Fruit fly (Drosophila melanogaster) whole organism, embryonic: ENCODE measurements around the gene Nulp1.
A peak's percentile ranks its signal among the peaks of the same experiment; 100 is the strongest.

ENCODE experiments used
- CG10209 ChIP-seq: fragments of 200-800 bp; sonication (Bioruptor generic); optimal IDR thresholded peaks from 3 replicates; lab custom pipeline; 2017; ENCODE audit warnings: missing biosample characterization, mild to moderate bottlenecking, missing genetic modification characterization, missing genetic modification reagents
- CG10565 ChIP-seq: fragments of 200-800 bp; sonication (Bioruptor generic); optimal IDR thresholded peaks from 3 replicates; lab custom pipeline; 2016; ENCODE audit warnings: missing biosample characterization, mild to moderate bottlenecking, missing genetic modification characterization
- CG10959 ChIP-seq: fragments of 200-800 bp; sonication (Bioruptor generic); IDR thresholded peaks from 2 replicates; pipeline ENCODE4 v1.3.6; 2022; ENCODE audit warnings: missing biosample characterization, missing genetic modification characterization
- CG15073 ChIP-seq: fragments of 200-800 bp; sonication (Bioruptor generic); optimal IDR thresholded peaks from 2 replicates; lab custom pipeline; 2016; ENCODE audit warnings: missing biosample characterization, missing genetic modification characterization
- CG15514 ChIP-seq: fragments of 200-800 bp; sonication (Bioruptor generic); optimal IDR thresholded peaks from 3 replicates; lab custom pipeline; 2017; ENCODE audit warnings: missing biosample characterization, missing genetic modification characterization, mild to moderate bottlenecking, moderate library complexity, missing genetic modification reagents
- CG1602 ChIP-seq: fragments of 200-800 bp; sonication (Bioruptor generic); optimal IDR thresholded peaks from 3 replicates; lab custom pipeline; 2016; ENCODE audit warnings: missing biosample characterization, missing genetic modification characterization
- CG2116 ChIP-seq: fragments of 200-800 bp; sonication (Bioruptor generic); optimal IDR thresholded peaks from 3 replicates; lab custom pipeline; 2018; ENCODE audit warnings: missing biosample characterization, mild to moderate bottlenecking, missing genetic modification characterization
- CG2875 ChIP-seq: fragments of 200-800 bp; sonication (Bioruptor generic); optimal IDR thresholded peaks from 2 replicates; lab custom pipeline; 2017; ENCODE audit warnings: missing biosample characterization, mild to moderate bottlenecking, missing genetic modification characterization, missing genetic modification reagents
- CG31365 ChIP-seq: fragments of 200-800 bp; sonication (Bioruptor generic); optimal IDR thresholded peaks from 2 replicates; lab custom pipeline; 2018; ENCODE audit warnings: missing biosample characterization, mild to moderate bottlenecking, missing genetic modification characterization
- CG34422 ChIP-seq: fragments of 200-800 bp; sonication (Bioruptor generic); IDR thresholded peaks from 3 replicates; pipeline ENCODE4 v1.3.6; 2022; ENCODE audit warnings: missing biosample characterization, missing genetic modification characterization
- CG3847 ChIP-seq: fragments of 200-800 bp; sonication (Bioruptor generic); IDR thresholded peaks from 2 replicates; pipeline ENCODE4 v1.3.6; 2022; ENCODE audit warnings: missing biosample characterization, missing genetic modification characterization
- CG5180 ChIP-seq: fragments of 200-800 bp; sonication (Bioruptor generic); optimal IDR thresholded peaks from 3 replicates; lab custom pipeline; 2017; ENCODE audit warnings: missing biosample characterization, missing genetic modification characterization, mild to moderate bottlenecking, moderate library complexity, missing genetic modification reagents
- CG6689 ChIP-seq: fragments of 200-800 bp; sonication (Bioruptor generic); IDR thresholded peaks from 2 replicates; pipeline ENCODE4 v1.3.6; 2022; ENCODE audit warnings: missing biosample characterization, missing genetic modification characterization
- CG7786 ChIP-seq: fragments of 200-800 bp; sonication (Bioruptor generic); optimal IDR thresholded peaks from 2 replicates; lab custom pipeline; 2016; ENCODE audit warnings: missing biosample characterization, missing genetic modification characterization
- CG7839 ChIP-seq: fragments of 200-800 bp; sonication (Bioruptor generic); optimal IDR thresholded peaks from 3 replicates; lab custom pipeline; 2018; ENCODE audit warnings: missing biosample characterization, mild to moderate bottlenecking, missing genetic modification characterization, moderate library complexity
- CrebB ChIP-seq: fragments of 200-800 bp; sonication (Bioruptor generic); optimal IDR thresholded peaks from 3 replicates; lab custom pipeline; 2018; ENCODE audit warnings: missing biosample characterization, mild to moderate bottlenecking, missing genetic modification characterization
- D ChIP-seq, 2 experiments: fragments of 200-800 bp in 1 of 2; fragments of >200 bp in 1 of 2; sonication (Bioruptor generic) in 1 of 2; optimal IDR thresholded peaks; 2 replicates in 1 of 2; 3 replicates in 1 of 2; lab custom pipeline; 2017; ENCODE audit warnings: mild to moderate bottlenecking in 1 of 2, missing biosample characterization in 1 of 2, missing genetic modification characterization in 1 of 2, missing genetic modification reagents in 1 of 2
- Elba2 ChIP-seq: fragments of 200-800 bp; sonication (Bioruptor generic); optimal IDR thresholded peaks from 3 replicates; lab custom pipeline; 2016; ENCODE audit warnings: missing biosample characterization, missing genetic modification characterization
- H15 ChIP-seq: fragments of 200-800 bp; sonication (Bioruptor generic); IDR thresholded peaks from 3 replicates; pipeline ENCODE4 v1.3.6; 2022; ENCODE audit warnings: missing biosample characterization, missing genetic modification characterization
- HLH54F ChIP-seq: fragments of 200-800 bp; sonication (Bioruptor generic); optimal IDR thresholded peaks from 3 replicates; lab custom pipeline; 2016; ENCODE audit warnings: missing biosample characterization, missing genetic modification characterization
- Mad ChIP-seq: fragments of 200-800 bp; sonication (Bioruptor generic); optimal IDR thresholded peaks from 2 replicates; lab custom pipeline; 2016; ENCODE audit warnings: missing biosample characterization, missing genetic modification characterization
- Meics ChIP-seq: fragments of 200-800 bp; sonication (Bioruptor generic); optimal IDR thresholded peaks from 2 replicates; lab custom pipeline; 2017; ENCODE audit warnings: missing biosample characterization, mild to moderate bottlenecking, missing genetic modification characterization
- Neu2 ChIP-seq: fragments of 200-800 bp; sonication (Bioruptor generic); optimal IDR thresholded peaks from 3 replicates; lab custom pipeline; 2016; ENCODE audit warnings: missing biosample characterization, missing genetic modification characterization, borderline replicate concordance
- Nf-YB ChIP-seq: fragments of 200-800 bp; sonication (Bioruptor generic); optimal IDR thresholded peaks from 3 replicates; lab custom pipeline; 2019; ENCODE audit warnings: missing biosample characterization, mild to moderate bottlenecking, missing genetic modification characterization, moderate library complexity
- TFAM ChIP-seq: fragments of 200-800 bp; sonication (Bioruptor generic); optimal IDR thresholded peaks from 2 replicates; lab custom pipeline; 2017; ENCODE audit warnings: missing biosample characterization, missing genetic modification characterization, inconsistent platforms
- Xbp1 ChIP-seq: fragments of 200-800 bp; sonication (Bioruptor generic); optimal IDR thresholded peaks from 3 replicates; lab custom pipeline; 2016; ENCODE audit warnings: missing biosample characterization, mild to moderate bottlenecking, missing genetic modification characterization
- YL-1 ChIP-seq: fragments of 200-800 bp; sonication (Bioruptor generic); optimal IDR thresholded peaks from 3 replicates; lab custom pipeline; 2017; ENCODE audit warnings: missing biosample characterization, mild to moderate bottlenecking, missing genetic modification characterization
- bbx ChIP-seq: fragments of 200-800 bp; sonication (Bioruptor generic); IDR thresholded peaks from 2 replicates; pipeline ENCODE4 v1.3.6; 2022; ENCODE audit warnings: missing biosample characterization, missing genetic modification characterization; ENCODE audit not compliant: partially characterized antibody
- chinmo ChIP-seq: fragments of 200-800 bp; sonication (Bioruptor generic); IDR thresholded peaks from 4 replicates; pipeline ENCODE4 v1.3.6; 2022; ENCODE audit warnings: missing biosample characterization, missing genetic modification characterization; ENCODE audit not compliant: partially characterized antibody
- dati ChIP-seq: fragments of 200-800 bp; sonication (Bioruptor generic); IDR thresholded peaks from 2 replicates; pipeline ENCODE4 v1.3.6; 2022; ENCODE audit warnings: missing biosample characterization, missing genetic modification characterization
- dimm ChIP-seq: fragments of 200-800 bp; sonication (Bioruptor generic); IDR thresholded peaks from 2 replicates; pipeline ENCODE4 v1.3.6; 2022; ENCODE audit warnings: missing biosample characterization, missing genetic modification characterization
- dm ChIP-seq: fragments of 200-800 bp; sonication (Bioruptor generic); optimal IDR thresholded peaks from 3 replicates; lab custom pipeline; 2016; ENCODE audit warnings: missing biosample characterization, missing genetic modification characterization
- ems ChIP-seq: fragments of 200-800 bp; sonication (Bioruptor generic); optimal IDR thresholded peaks from 3 replicates; lab custom pipeline; 2016; ENCODE audit warnings: missing biosample characterization, missing genetic modification characterization
- esg ChIP-seq: fragments of 200-800 bp; sonication (Bioruptor generic); conservative IDR thresholded peaks from 2 replicates; pipeline ENCODE4 v1.3.6; 2022; ENCODE audit warnings: missing biosample characterization, missing genetic modification characterization
- fru ChIP-seq: fragments of >200 bp; optimal IDR thresholded peaks from 2 replicates; lab custom pipeline; 2017
- ftz-f1 ChIP-seq: fragments of 200-800 bp; sonication (Bioruptor generic); optimal IDR thresholded peaks from 2 replicates; lab custom pipeline; 2016; ENCODE audit warnings: missing biosample characterization, missing genetic modification characterization
- gcm2 ChIP-seq: fragments of 200-800 bp; sonication (Bioruptor generic); optimal IDR thresholded peaks from 2 replicates; lab custom pipeline; 2016; ENCODE audit warnings: missing biosample characterization, missing genetic modification characterization
- hkb ChIP-seq, 2 experiments: fragments of 200-800 bp in 1 of 2; fragments of >200 bp in 1 of 2; sonication (Bioruptor generic) in 1 of 2; IDR thresholded peaks in 1 of 2; optimal IDR thresholded peaks in 1 of 2; 2 replicates each; pipeline versions ENCODE4 v1.3.6 to Lab custom; 2017 to 2022; ENCODE audit warnings: missing biosample characterization in 1 of 2, missing genetic modification characterization in 1 of 2
- ind ChIP-seq: fragments of 200-800 bp; sonication (Bioruptor generic); optimal IDR thresholded peaks from 3 replicates; lab custom pipeline; 2016; ENCODE audit warnings: missing biosample characterization, missing genetic modification characterization
- lov ChIP-seq, 2 experiments: fragments of 200-800 bp in 1 of 2; fragments of >200 bp in 1 of 2; sonication (Bioruptor generic) in 1 of 2; IDR thresholded peaks in 1 of 2; optimal IDR thresholded peaks in 1 of 2; 2 replicates in 1 of 2; 3 replicates in 1 of 2; pipeline versions ENCODE4 v1.3.6 to Lab custom; 2017 to 2022; ENCODE audit warnings: missing biosample characterization in 1 of 2, missing genetic modification characterization in 1 of 2
- mirr ChIP-seq: fragments of 200-800 bp; sonication (Bioruptor generic); optimal IDR thresholded peaks from 3 replicates; lab custom pipeline; 2018; ENCODE audit warnings: missing biosample characterization, mild to moderate bottlenecking, missing genetic modification characterization
- rib ChIP-seq: fragments of 200-800 bp; sonication (Bioruptor generic); IDR thresholded peaks from 2 replicates; pipeline ENCODE4 v1.3.6; 2022; ENCODE audit warnings: missing biosample characterization, missing genetic modification characterization
- run ChIP-seq: fragments of 200-800 bp; sonication (Bioruptor generic); optimal IDR thresholded peaks from 3 replicates; lab custom pipeline; 2018; ENCODE audit warnings: missing biosample characterization, mild to moderate bottlenecking, missing genetic modification characterization
- scrt ChIP-seq: fragments of 200-800 bp; sonication (Bioruptor generic); optimal IDR thresholded peaks from 2 replicates; lab custom pipeline; 2018; ENCODE audit warnings: missing biosample characterization, mild to moderate bottlenecking, missing genetic modification characterization, moderate library complexity
- sd ChIP-seq: fragments of 200-800 bp; sonication (Bioruptor generic); optimal IDR thresholded peaks from 3 replicates; lab custom pipeline; 2018; ENCODE audit warnings: missing biosample characterization, mild to moderate bottlenecking, missing genetic modification characterization, moderate library complexity
- sim ChIP-seq: fragments of 200-800 bp; sonication (Bioruptor generic); IDR thresholded peaks from 2 replicates; pipeline ENCODE4 v1.3.6; 2022; ENCODE audit warnings: missing biosample characterization, missing genetic modification characterization
- stwl ChIP-seq: fragments of 200-800 bp; sonication (Bioruptor generic); optimal IDR thresholded peaks from 3 replicates; lab custom pipeline; 2018; ENCODE audit warnings: missing biosample characterization, mild to moderate bottlenecking, missing genetic modification characterization, moderate library complexity
- vvl ChIP-seq: fragments of 200-800 bp; sonication (Bioruptor generic); IDR thresholded peaks from 2 replicates; pipeline ENCODE4 v1.3.6; 2022; ENCODE audit warnings: missing biosample characterization, missing genetic modification characterization
- zfh1 ChIP-seq: fragments of 200-800 bp; sonication (Bioruptor generic); IDR thresholded peaks from 3 replicates; pipeline ENCODE4 v1.3.6; 2022; ENCODE audit warnings: missing biosample characterization, missing genetic modification characterization
- zfh2 ChIP-seq: fragments of 200-800 bp; sonication (Bioruptor generic); optimal IDR thresholded peaks from 2 replicates; lab custom pipeline; 2016; ENCODE audit warnings: missing biosample characterization, missing genetic modification characterization

Nulp1 gene

DNA sequence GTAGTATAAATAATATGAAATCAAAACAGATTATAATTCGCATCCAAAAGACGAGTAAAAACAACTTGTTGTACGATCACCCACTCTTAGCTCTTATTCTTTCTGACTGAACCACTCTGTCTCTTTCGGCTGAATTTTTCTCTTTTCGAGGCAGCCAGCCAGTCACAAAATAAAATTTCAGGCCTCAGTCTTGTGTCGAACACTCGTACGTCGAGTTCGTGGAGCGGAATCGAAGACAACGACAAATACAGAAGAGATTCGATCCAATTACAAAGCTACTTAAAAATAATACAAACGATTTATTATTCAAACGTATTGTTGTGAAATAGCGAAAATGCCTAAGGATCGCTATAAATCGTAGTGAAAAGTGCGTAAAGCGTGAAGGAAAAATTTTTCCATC lies 33.0 kb upstream of the Nulp1 start (continued):
- TF ChIP-seq CG7786 (no peak), zfh2 (no peak), ind (no peak), CrebB (tag; lab: Kevin White, UChicago) (peak; percentile 15), CG15073 (no peak), fru (lab: Kevin White, UChicago) (no peak), HLH54F (GFP tag; lab: Kevin White, UChicago) (no peak), Xbp1 (GFP tag; lab: Kevin White, UChicago) (no peak), CG7839 (tag; lab: Kevin White, UChicago) (no peak), CG10565 (GFP tag; lab: Kevin White, UChicago) (no peak), CG6689 (GFP tag; lab: Robert Waterston, UW) (no peak), Mad (GFP tag; lab: Kevin White, UChicago) (peak; percentile 4), rib (GFP tag; lab: Robert Waterston, UW) (0 out of 2 replicates have a peak, but pooled peaks have one; percentile 24), D (optimal IDR thresholded peaks at IDR 0.05; lab: Kevin White, UChicago) (no peak), D (GFP tag; optimal IDR thresholded peaks at IDR 0.05; lab: Kevin White, UChicago) (no peak), esg (GFP tag; lab: Robert Waterston, UW) (no peak), stwl (tag; lab: Kevin White, UChicago) (no peak), ftz-f1 (GFP tag; lab: Kevin White, UChicago) (no peak), CG10959 (GFP tag; lab: Robert Waterston, UW) (no peak), bbx (GFP tag; lab: Robert Waterston, UW) (peak; percentile 40; the same call in 1 of the 2 replicates), CG10209 (no peak), sd (tag; lab: Kevin White, UChicago) (peak; percentile 14), CG34422 (GFP tag; lab: Robert Waterston, UW) (peak; percentile 35; the same call in 1 of the 3 replicates), CG2116 (GFP tag; lab: Kevin White, UChicago) (no peak), CG3847 (GFP tag; lab: Robert Waterston, UW) (no peak), Elba2 (no peak), vvl (GFP tag; lab: Robert Waterston, UW) (no peak), TFAM (GFP tag; lab: Kevin White, UChicago) (no peak), hkb (optimal IDR thresholded peaks at IDR 0.05; lab: Kevin White, UChicago) (no peak), hkb (GFP tag; IDR thresholded peaks at IDR 0.05; lab: Robert Waterston, UW) (no peak), CG31365 (tag; lab: Kevin White, UChicago) (no peak), Nf-YB (peak; percentile 25), sim (no peak), Neu2 (no peak), lov (optimal IDR thresholded peaks at IDR 0.05; lab: Kevin White, UChicago) (no peak), lov (GFP tag; IDR thresholded peaks at IDR 0.05; lab: Robert Waterston, UW) (no peak), ems (GFP tag; lab: Kevin White, UChicago) (no peak), scrt (GFP tag; lab: Kevin White, UChicago) (no peak), Meics (GFP tag; lab: Kevin White, UChicago) (no peak), dimm (GFP tag; lab: Robert Waterston, UW) (no peak), gcm2 (GFP tag; lab: Kevin White, UChicago) (no peak), run (no peak), mirr (peak; percentile 16), CG5180 (GFP tag; lab: Kevin White, UChicago) (no peak), dm (GFP tag; lab: Kevin White, UChicago) (no peak), CG15514 (GFP tag; lab: Kevin White, UChicago) (peak; percentile 11), CG2875 (GFP tag; lab: Kevin White, UChicago) (no peak), dati (no peak), zfh1 (0 out of 3 replicates have a peak, but pooled peaks have one; percentile 12), chinmo (GFP tag; lab: Robert Waterston, UW) (peak; percentile 88; the same call in 2 of the 4 replicates), YL-1 (GFP tag; lab: Kevin White, UChicago) (no peak), H15 (GFP tag; lab: Robert Waterston, UW) (no peak), CG1602 (GFP tag; lab: Kevin White, UChicago) (no peak)
